Fruit fly (Drosophila melanogaster) whole organism, embryonic: Measurements from ENCODE around the gene CG12560.

ENCODE experiments used
- Bdp1 ChIP-seq: fragments of 200-800 bp; sonication (Bioruptor generic); optimal IDR thresholded peaks from 3 replicates; lab custom pipeline; 2016; ENCODE audit warnings: missing biosample characterization, missing genetic modification characterization
- CG10462 ChIP-seq: fragments of 200-800 bp; sonication (Bioruptor generic); optimal IDR thresholded peaks from 2 replicates; lab custom pipeline; 2016; ENCODE audit warnings: missing biosample characterization, missing genetic modification characterization
- CG10543 ChIP-seq: fragments of 200-800 bp; sonication (Bioruptor generic); optimal IDR thresholded peaks from 3 replicates; lab custom pipeline; 2017; ENCODE audit warnings: missing biosample characterization, mild to moderate bottlenecking, missing genetic modification characterization, moderate library complexity
- CG10979 ChIP-seq: fragments of 200-800 bp; sonication (Bioruptor generic); optimal IDR thresholded peaks from 2 replicates; lab custom pipeline; 2018; ENCODE audit warnings: missing biosample characterization, mild to moderate bottlenecking, missing genetic modification characterization, moderate library complexity
- CG12219 ChIP-seq: fragments of 200-800 bp; sonication (Bioruptor generic); optimal IDR thresholded peaks from 3 replicates; lab custom pipeline; 2018; ENCODE audit warnings: missing biosample characterization, mild to moderate bottlenecking, missing genetic modification characterization
- CG1233 ChIP-seq: fragments of 200-800 bp; sonication (Bioruptor generic); optimal IDR thresholded peaks from 4 replicates; lab custom pipeline; 2018; ENCODE audit warnings: missing biosample characterization, mild to moderate bottlenecking, missing genetic modification characterization
- CG12769 ChIP-seq: fragments of 200-800 bp; sonication (Bioruptor generic); optimal IDR thresholded peaks from 2 replicates; lab custom pipeline; 2019; ENCODE audit warnings: missing biosample characterization, mild to moderate bottlenecking, missing genetic modification characterization, moderate library complexity
- CG13296 ChIP-seq: fragments of 200-800 bp; sonication (Bioruptor generic); optimal IDR thresholded peaks from 3 replicates; lab custom pipeline; 2018; ENCODE audit warnings: missing biosample characterization, mild to moderate bottlenecking, missing genetic modification characterization
- CG13624 ChIP-seq: fragments of 200-800 bp; sonication (Bioruptor generic); optimal IDR thresholded peaks from 2 replicates; lab custom pipeline; 2016; ENCODE audit warnings: missing biosample characterization, missing genetic modification characterization
- CG16863 ChIP-seq: fragments of 200-800 bp; sonication (Bioruptor generic); optimal IDR thresholded peaks from 3 replicates; lab custom pipeline; 2016; ENCODE audit warnings: missing biosample characterization, missing genetic modification characterization
- CG1792 ChIP-seq: fragments of 200-800 bp; sonication (Bioruptor generic); optimal IDR thresholded peaks from 2 replicates; lab custom pipeline; 2016; ENCODE audit warnings: missing biosample characterization, missing genetic modification characterization
- CG2875 ChIP-seq: fragments of 200-800 bp; sonication (Bioruptor generic); optimal IDR thresholded peaks from 2 replicates; lab custom pipeline; 2017; ENCODE audit warnings: missing biosample characterization, mild to moderate bottlenecking, missing genetic modification characterization, missing genetic modification reagents
- CG4282 ChIP-seq: fragments of 200-800 bp; sonication (Bioruptor generic); optimal IDR thresholded peaks from 2 replicates; lab custom pipeline; 2016; ENCODE audit warnings: missing biosample characterization, missing genetic modification characterization
- CG4404 ChIP-seq: fragments of 200-800 bp; sonication (Bioruptor generic); IDR thresholded peaks from 2 replicates; pipeline ENCODE4 v1.3.6; 2022; ENCODE audit warnings: missing biosample characterization, missing genetic modification characterization
- CG4424 ChIP-seq: fragments of 200-800 bp; sonication (Bioruptor generic); optimal IDR thresholded peaks from 3 replicates; lab custom pipeline; 2016; ENCODE audit warnings: missing biosample characterization, missing genetic modification characterization
- CG8290 ChIP-seq, 3 experiments: fragments of 200-800 bp; sonication (Bioruptor generic); optimal IDR thresholded peaks; 2 replicates each; lab custom pipeline; 2016 to 2019; ENCODE audit warnings: missing biosample characterization in 3 of 3, missing genetic modification characterization in 3 of 3, mild to moderate bottlenecking in 2 of 3, moderate library complexity in 1 of 3
- Camta ChIP-seq: fragments of 200-800 bp; sonication (Bioruptor generic); optimal IDR thresholded peaks from 2 replicates; lab custom pipeline; 2016; ENCODE audit warnings: missing biosample characterization, missing genetic modification characterization
- Deaf1 ChIP-seq: fragments of 200-800 bp; optimal IDR thresholded peaks from 3 replicates; lab custom pipeline; 2019; ENCODE audit warnings: missing biosample characterization, mild to moderate bottlenecking, missing genetic modification characterization, moderate library complexity
- Drgx ChIP-seq: fragments of 200-800 bp; sonication (Bioruptor generic); IDR thresholded peaks from 2 replicates; pipeline ENCODE4 v1.3.6; 2022; ENCODE audit warnings: missing biosample characterization, missing genetic modification characterization
- Elba2 ChIP-seq: fragments of 200-800 bp; sonication (Bioruptor generic); optimal IDR thresholded peaks from 3 replicates; lab custom pipeline; 2016; ENCODE audit warnings: missing biosample characterization, missing genetic modification characterization
- Fer2 ChIP-seq: fragments of 200-800 bp; sonication (Bioruptor generic); optimal IDR thresholded peaks from 2 replicates; lab custom pipeline; 2018; ENCODE audit warnings: missing biosample characterization, mild to moderate bottlenecking, missing genetic modification characterization, moderate library complexity
- HLH4C ChIP-seq: fragments of 200-800 bp; sonication (Bioruptor generic); IDR thresholded peaks from 3 replicates; pipeline ENCODE4 v1.3.6; 2022; ENCODE audit warnings: missing biosample characterization, missing genetic modification characterization; ENCODE audit not compliant: partially characterized antibody
- Hand ChIP-seq: fragments of 200-800 bp; sonication (Bioruptor generic); optimal IDR thresholded peaks from 2 replicates; lab custom pipeline; 2017; ENCODE audit warnings: mild to moderate bottlenecking, missing biosample characterization, missing genetic modification reagents, missing genetic modification characterization
- Hr39 ChIP-seq: fragments of >200 bp; optimal IDR thresholded peaks from 2 replicates; lab custom pipeline; 2017
- Hsf ChIP-seq: fragments of 200-800 bp; sonication (Bioruptor generic); optimal IDR thresholded peaks from 3 replicates; lab custom pipeline; 2016; ENCODE audit warnings: missing biosample characterization, missing genetic modification characterization
- Jarid2 ChIP-seq: fragments of 200-800 bp; sonication (Bioruptor generic); optimal IDR thresholded peaks from 3 replicates; lab custom pipeline; 2017; ENCODE audit warnings: mild to moderate bottlenecking, missing biosample characterization, missing genetic modification reagents, missing genetic modification characterization
- Med ChIP-seq: fragments of 200-800 bp; sonication (Bioruptor generic); peaks from one replicate; lab custom pipeline; 2016; ENCODE audit warnings: missing biosample characterization, missing genetic modification characterization, mild to moderate bottlenecking, inconsistent platforms, moderate library complexity
- Neu2 ChIP-seq: fragments of 200-800 bp; sonication (Bioruptor generic); optimal IDR thresholded peaks from 3 replicates; lab custom pipeline; 2016; ENCODE audit warnings: missing biosample characterization, missing genetic modification characterization, borderline replicate concordance
- NfI ChIP-seq: fragments of 200-800 bp; sonication (Bioruptor generic); optimal IDR thresholded peaks from 3 replicates; lab custom pipeline; 2018; ENCODE audit warnings: missing biosample characterization, mild to moderate bottlenecking, missing genetic modification characterization, moderate library complexity
- Optix ChIP-seq: fragments of 200-800 bp; sonication (Bioruptor generic); IDR thresholded peaks from 3 replicates; pipeline ENCODE4 v1.3.6; 2022; ENCODE audit warnings: missing biosample characterization, missing genetic modification characterization
- Side ChIP-seq: fragments of 200-800 bp; sonication (Bioruptor generic); optimal IDR thresholded peaks from 2 replicates; lab custom pipeline; 2016; ENCODE audit warnings: missing biosample characterization, missing genetic modification characterization
- Spps ChIP-seq: fragments of 200-800 bp; sonication (Bioruptor generic); optimal IDR thresholded peaks from 2 replicates; lab custom pipeline; 2018; ENCODE audit warnings: missing biosample characterization, mild to moderate bottlenecking, missing genetic modification characterization
- aop ChIP-seq: fragments of 200-800 bp; sonication (Bioruptor generic); IDR thresholded peaks from 2 replicates; pipeline ENCODE4 v1.3.6; 2022; ENCODE audit warnings: missing biosample characterization, missing genetic modification characterization
- ap ChIP-seq: fragments of 200-800 bp; sonication (Bioruptor generic); IDR thresholded peaks from 2 replicates; pipeline ENCODE4 v1.3.6; 2022; ENCODE audit warnings: missing biosample characterization, missing genetic modification characterization
- chm ChIP-seq: fragments of 200-800 bp; sonication (Bioruptor generic); IDR thresholded peaks from 2 replicates; pipeline ENCODE4 v1.3.6; 2022; ENCODE audit warnings: missing biosample characterization, missing genetic modification characterization
- corto ChIP-seq: fragments of 200-800 bp; sonication (Bioruptor generic); optimal IDR thresholded peaks from 2 replicates; lab custom pipeline; 2016; ENCODE audit warnings: missing biosample characterization, mild to moderate bottlenecking, missing genetic modification characterization, moderate library complexity
- crc ChIP-seq: fragments of 200-800 bp; sonication (Bioruptor generic); optimal IDR thresholded peaks from 2 replicates; lab custom pipeline; 2016; ENCODE audit warnings: missing biosample characterization, missing genetic modification characterization
- esg ChIP-seq: fragments of 200-800 bp; sonication (Bioruptor generic); conservative IDR thresholded peaks from 2 replicates; pipeline ENCODE4 v1.3.6; 2022; ENCODE audit warnings: missing biosample characterization, missing genetic modification characterization
- fru ChIP-seq: fragments of >200 bp; optimal IDR thresholded peaks from 2 replicates; lab custom pipeline; 2017
- gcm ChIP-seq: fragments of 200-800 bp; sonication (Bioruptor generic); optimal IDR thresholded peaks from 2 replicates; lab custom pipeline; 2019; ENCODE audit warnings: missing biosample characterization, mild to moderate bottlenecking, missing genetic modification characterization, moderate library complexity
- gfzf ChIP-seq: fragments of 200-800 bp; sonication (Bioruptor generic); optimal IDR thresholded peaks from 2 replicates; lab custom pipeline; 2016; ENCODE audit warnings: missing biosample characterization, mild to moderate bottlenecking, missing genetic modification characterization, moderate library complexity
- her ChIP-seq: fragments of 200-800 bp; sonication (Bioruptor generic); optimal IDR thresholded peaks from 2 replicates; lab custom pipeline; 2016; ENCODE audit warnings: missing biosample characterization, missing genetic modification characterization
- nerfin-1 ChIP-seq: fragments of 200-800 bp; sonication (Bioruptor generic); optimal IDR thresholded peaks from 3 replicates; lab custom pipeline; 2019; ENCODE audit warnings: missing biosample characterization, mild to moderate bottlenecking, missing genetic modification characterization, moderate library complexity
- onecut ChIP-seq: fragments of 200-800 bp; sonication (Bioruptor generic); IDR thresholded peaks from 2 replicates; pipeline ENCODE4 v1.3.6; 2022; ENCODE audit warnings: missing biosample characterization, missing genetic modification characterization
- pan ChIP-seq, 4 experiments: fragments of >200 bp in 3 of 4; fragments of 200-800 bp in 1 of 4; sonication (Bioruptor generic) in 1 of 4; optimal IDR thresholded peaks in 3 of 4; IDR thresholded peaks in 1 of 4; 2 replicates each; pipeline versions ENCODE4 v1.3.6 to Lab custom; 2017 to 2022; ENCODE audit warnings: missing biosample characterization in 2 of 4, missing genetic modification characterization in 2 of 4, mixed read lengths in 1 of 4
- sens-2 ChIP-seq: fragments of 200-800 bp; sonication (Bioruptor generic); IDR thresholded peaks from 2 replicates; pipeline ENCODE4 v1.3.6; 2022; ENCODE audit warnings: missing biosample characterization, missing genetic modification characterization
- ssp ChIP-seq: fragments of 200-800 bp; sonication (Bioruptor generic); IDR thresholded peaks from 2 replicates; pipeline ENCODE4 v1.3.6; 2022; ENCODE audit warnings: missing biosample characterization, missing genetic modification characterization
- sug ChIP-seq: fragments of 200-800 bp; optimal IDR thresholded peaks from 2 replicates; lab custom pipeline; 2019; ENCODE audit warnings: missing biosample characterization, mild to moderate bottlenecking, missing genetic modification characterization, moderate library complexity
- tgo ChIP-seq: fragments of 200-800 bp; sonication (Bioruptor generic); IDR thresholded peaks from 3 replicates; pipeline ENCODE4 v1.3.6; 2022; ENCODE audit warnings: missing biosample characterization, missing genetic modification characterization
- wek ChIP-seq: fragments of 200-800 bp; sonication (Bioruptor generic); optimal IDR thresholded peaks from 3 replicates; lab custom pipeline; 2018; ENCODE audit warnings: missing biosample characterization, mild to moderate bottlenecking, missing genetic modification characterization, moderate library complexity

CG12560 gene

dm6 chr2L:7976738-7977137 lies 32.5 kb downstream of the CG12560 start (continued):
- TF ChIP-seq CG13296 (GFP tag; lab: Kevin White, UChicago) (no peak), pan (optimal IDR thresholded peaks at IDR 0.05; lab: Kevin White, UChicago) (no peak), pan (GFP tag; optimal IDR thresholded peaks at IDR 0.05 in 1 of 2, IDR thresholded peaks at IDR 0.05 in 1 of 2) (peak; percentile 27 to 45), CG1792 (no peak), Hand (GFP tag; lab: Kevin White, UChicago) (no peak), Neu2 (GFP tag; lab: Kevin White, UChicago) (no peak), Side (GFP tag; lab: Kevin White, UChicago) (no peak), Med (GFP tag; lab: Kevin White, UChicago) (peak; percentile 84), ssp (GFP tag; lab: Robert Waterston, UW) (no peak), corto (GFP tag; lab: Kevin White, UChicago) (no peak), sug (peak; percentile 8), CG16863 (GFP tag; lab: Kevin White, UChicago) (no peak), esg (GFP tag; lab: Robert Waterston, UW) (no peak), CG1233 (GFP tag; lab: Kevin White, UChicago) (no peak), HLH4C (GFP tag; lab: Robert Waterston, UW) (no peak), CG12219 (GFP tag; lab: Kevin White, UChicago) (no peak), Deaf1 (tag; lab: Kevin White, UChicago) (peak; percentile 57), CG10543 (peak; percentile 23), wek (no peak), her (GFP tag; lab: Kevin White, UChicago) (peak; percentile 5), CG12769 (peak; percentile 34), NfI (GFP tag; lab: Kevin White, UChicago) (no peak), Fer2 (tag; lab: Kevin White, UChicago) (no peak), Hr39 (lab: Kevin White, UChicago) (peak; percentile 96), Jarid2 (GFP tag; lab: Kevin White, UChicago) (peak; percentile 2), chm (GFP tag; lab: Robert Waterston, UW) (peak; percentile 36; the same call in 1 of the 2 replicates), sens-2 (GFP tag; lab: Robert Waterston, UW) (no peak), CG8290 (GFP tag; optimal IDR thresholded peaks at IDR 0.05; lab: Kevin White, UChicago) (no peak), CG8290 (tag; optimal IDR thresholded peaks at IDR 0.05; lab: Kevin White, UChicago) (peak in 1 of 2 experiments; percentile 27), Camta (no peak), Hsf (no peak), aop (GFP tag; lab: Robert Waterston, UW) (no peak), CG13624 (GFP tag; lab: Kevin White, UChicago) (peak; percentile 17), nerfin-1 (tag; lab: Kevin White, UChicago) (no peak)

dm6 chr2L:7973470-7974207 lies 35.6 kb downstream of the CG12560 start:
- TF ChIP-seq Optix (GFP tag; lab: Robert Waterston, UW), result no peak
- TF ChIP-seq Spps (tag; lab: Kevin White, UChicago), result no peak
- TF ChIP-seq ap, result no peak
- TF ChIP-seq CG4424, result no peak
- no peak for TF ChIP-seq CG10462
- no peak for TF ChIP-seq CG4282 (GFP tag; lab: Kevin White, UChicago)
- TF ChIP-seq Bdp1 (GFP tag; lab: Kevin White, UChicago), result no peak
- TF ChIP-seq Drgx (GFP tag; lab: Robert Waterston, UW), result no peak
- TF ChIP-seq her (GFP tag; lab: Kevin White, UChicago), result no peak
- TF ChIP-seq CG4404 (GFP tag; lab: Robert Waterston, UW), result no peak
- TF ChIP-seq aop (GFP tag; lab: Robert Waterston, UW), result no peak
- TF ChIP-seq Elba2, result no peak
- no peak for TF ChIP-seq gcm (GFP tag; lab: Kevin White, UChicago)
- no peak for TF ChIP-seq crc (GFP tag; lab: Kevin White, UChicago)
- TF ChIP-seq fru (lab: Kevin White, UChicago), result no peak
- TF ChIP-seq onecut, result no peak
- no peak for TF ChIP-seq CG2875 (GFP tag; lab: Kevin White, UChicago)
- no peak for TF ChIP-seq CG10979 (tag; lab: Kevin White, UChicago)
- no peak for TF ChIP-seq gfzf (GFP tag; lab: Kevin White, UChicago)
- no peak for TF ChIP-seq tgo (GFP tag; lab: Robert Waterston, UW)
